Fruit fly (Drosophila melanogaster): ENCODE measurements around the gene Stam.

Stam gene

DNA sequence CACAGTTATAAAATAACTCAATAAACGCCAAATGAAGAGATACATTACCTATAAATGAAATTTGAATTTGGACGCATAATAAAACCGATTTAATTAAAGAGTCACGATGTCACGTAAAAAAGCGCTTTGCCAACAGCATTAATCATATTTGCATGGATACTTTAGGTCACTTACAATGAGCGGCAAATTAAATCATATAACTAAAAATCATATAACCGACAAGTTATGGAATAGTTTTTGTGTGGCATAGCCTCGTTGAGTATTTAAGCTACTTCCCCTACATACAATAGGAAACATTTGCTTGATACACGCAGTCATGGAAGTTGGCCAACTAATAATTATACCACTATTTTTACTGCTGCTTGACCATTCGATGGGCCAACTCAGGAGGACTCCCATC lies 39.5 kb upstream of the Stam start, which contains the start of gene CG6508:
Gene CG6508 (plus strand): TSS at position 301 of the 400 bp plus-strand sequence.
- no peak for TF ChIP-seq CG11696 (GFP tag; IDR thresholded peaks at IDR 0.05)
- no peak for TF ChIP-seq CG7928 (GFP tag; optimal IDR thresholded peaks at IDR 0.05)
- no peak for TF ChIP-seq pho (GFP tag; optimal IDR thresholded peaks at IDR 0.05)
- TF ChIP-seq ato (GFP tag; IDR thresholded peaks at IDR 0.05; ENCODE audit: partially characterized antibody): no peak
- no peak for TF ChIP-seq CG11093 (GFP tag; IDR thresholded peaks at IDR 0.05)
- TF ChIP-seq CG15269 (tag; optimal IDR thresholded peaks at IDR 0.05): no peak
- no peak for TF ChIP-seq so (GFP tag; IDR thresholded peaks at IDR 0.05)
- TF ChIP-seq CG8290 (GFP tag; optimal IDR thresholded peaks at IDR 0.05): no peak
- no peak for TF ChIP-seq CG8290 (tag; optimal IDR thresholded peaks at IDR 0.05)
- TF ChIP-seq nom (GFP tag; optimal IDR thresholded peaks at IDR 0.05): no peak
- TF ChIP-seq Elba2 (GFP tag; optimal IDR thresholded peaks at IDR 0.05): no peak
- no peak for TF ChIP-seq oc (tag; optimal IDR thresholded peaks at IDR 0.05)
- no peak for TF ChIP-seq Camta (GFP tag; optimal IDR thresholded peaks at IDR 0.05)
- no peak for TF ChIP-seq ssp (GFP tag; IDR thresholded peaks at IDR 0.05)
- TF ChIP-seq Dp (GFP tag; optimal IDR thresholded peaks at IDR 0.05): no peak
- TF ChIP-seq sqz (GFP tag; optimal IDR thresholded peaks at IDR 0.05): no peak
- no peak for TF ChIP-seq GATAe (GFP tag; conservative IDR thresholded peaks at IDR 0.05)
- TF ChIP-seq slp2 (GFP tag; optimal IDR thresholded peaks at IDR 0.05): no peak

DNA sequence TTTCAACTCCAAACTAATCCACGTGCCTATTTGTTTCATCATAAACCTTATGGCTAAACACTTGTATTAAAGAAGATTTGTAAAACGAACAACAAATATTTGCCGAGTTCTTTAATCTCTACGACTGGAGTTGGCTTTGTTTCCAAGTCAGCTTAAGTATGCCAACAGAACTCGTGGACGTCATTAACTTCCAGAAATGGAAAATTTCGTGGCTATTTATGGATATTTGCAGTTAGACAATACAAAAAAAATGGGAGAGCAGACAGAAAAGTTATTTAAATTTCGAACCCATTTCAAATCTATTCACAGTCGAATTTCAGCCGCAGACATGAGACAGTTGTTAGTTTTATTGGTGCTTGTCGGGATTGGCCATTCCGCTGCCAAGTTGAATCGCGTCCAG lies 37.9 kb upstream of the Stam start, which contains the start of gene CG17134:
Gene CG17134 (plus strand): TSS at position 301 of the 400 bp plus-strand sequence.
- TF ChIP-seq nerfin-1 (tag; optimal IDR thresholded peaks at IDR 0.05) (no peak), CG2129 (GFP tag; IDR thresholded peaks at IDR 0.05; ENCODE audit: partially characterized antibody) (no peak), CG12769 (tag; optimal IDR thresholded peaks at IDR 0.05) (no peak), pum (GFP tag; optimal IDR thresholded peaks at IDR 0.05) (no peak), CG4730 (GFP tag; IDR thresholded peaks at IDR 0.05) (no peak), dimm (GFP tag; IDR thresholded peaks at IDR 0.05) (no peak), Drgx (GFP tag; IDR thresholded peaks at IDR 0.05) (no peak), CG7556 (GFP tag; optimal IDR thresholded peaks at IDR 0.05) (no peak)

- TF ChIP-seq CG6854 (GFP tag; optimal IDR thresholded peaks at IDR 0.05) (peak; percentile 12), scrt (GFP tag; optimal IDR thresholded peaks at IDR 0.05) (peak; percentile 4), dati (GFP tag; IDR thresholded peaks at IDR 0.05) (no peak), chif (GFP tag; optimal IDR thresholded peaks at IDR 0.05) (no peak), CG14014 (GFP tag; IDR thresholded peaks at IDR 0.05) (no peak), lab (GFP tag; optimal IDR thresholded peaks at IDR 0.05) (peak; percentile 33), CG13296 (GFP tag; optimal IDR thresholded peaks at IDR 0.05) (peak; percentile 5), sisA (GFP tag; IDR thresholded peaks at IDR 0.05) (no peak), klu (GFP tag; IDR thresholded peaks at IDR 0.05) (no peak), seq (GFP tag; IDR thresholded peaks at IDR 0.05) (no peak), Dfd (GFP tag; optimal IDR thresholded peaks at IDR 0.05) (no peak), Ravus (GFP tag; IDR thresholded peaks at IDR 0.05) (no peak), CG1529 (GFP tag; optimal IDR thresholded peaks at IDR 0.05) (no peak), CG5180 (GFP tag; optimal IDR thresholded peaks at IDR 0.05) (peak; percentile 38), Opbp (GFP tag; IDR thresholded peaks at IDR 0.05; ENCODE audit: partially characterized antibody) (no peak), Elba2 (GFP tag; optimal IDR thresholded peaks at IDR 0.05) (no peak), CG6791 (GFP tag; IDR thresholded peaks at IDR 0.05; ENCODE audit: partially characterized antibody) (no peak), CG14710 (tag; optimal IDR thresholded peaks at IDR 0.05) (no peak), grn (GFP tag; optimal IDR thresholded peaks at IDR 0.05) (no peak), CG4424 (GFP tag; optimal IDR thresholded peaks at IDR 0.05) (no peak), sug (tag; optimal IDR thresholded peaks at IDR 0.05) (no peak), CG9817 (tag; optimal IDR thresholded peaks at IDR 0.05) (no peak), CG14860 (GFP tag; IDR thresholded peaks at IDR 0.05; ENCODE audit: partially characterized antibody) (no peak), Meics (GFP tag; optimal IDR thresholded peaks at IDR 0.05) (peak; percentile 49), CG17829 (tag; optimal IDR thresholded peaks at IDR 0.05) (no peak)
These were observed 35.7 kb upstream of the Stam start for dm6 chr2L:10822620-10823019.
